Worm (Caenorhabditis elegans): ENCODE measurements around the gene zmp-2.

Gene zmp-2

DNA sequence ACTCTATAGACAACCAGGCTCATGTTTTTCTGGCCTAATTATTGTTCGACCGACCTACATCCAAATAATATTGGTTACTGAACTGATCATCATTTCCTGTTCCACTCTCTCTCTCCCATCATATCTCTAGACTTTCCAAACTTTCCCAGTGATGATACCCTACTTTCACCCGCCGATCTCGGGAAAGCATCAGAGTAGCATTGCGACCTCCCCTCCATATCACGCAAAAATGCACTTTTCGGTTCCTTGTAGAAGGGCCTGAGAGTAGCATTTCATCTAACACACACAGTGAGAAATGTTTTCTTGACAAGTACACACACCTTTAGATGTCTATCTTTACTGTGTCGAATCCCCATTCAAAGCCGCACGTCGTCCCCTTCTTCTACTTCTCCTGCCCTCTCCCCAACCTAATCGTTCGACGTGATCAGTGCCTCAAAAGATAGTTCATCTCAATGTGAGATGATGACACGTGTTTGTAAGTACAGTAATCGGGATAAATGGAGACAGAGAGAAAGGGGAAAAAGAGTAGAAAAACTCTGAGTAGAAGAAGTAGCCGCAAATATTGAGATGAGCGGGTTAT is 3.3 kb upstream of the zmp-2 start:
- TF ChIP-seq ztf-16 (tag; optimal IDR thresholded peaks at IDR 0.05) (no peak), ceh-19 (GFP tag; optimal IDR thresholded peaks at IDR 0.05) (no peak), npax-4 (tag; optimal IDR thresholded peaks at IDR 0.05) (no peak), ceh-6 (GFP tag; optimal IDR thresholded peaks at IDR 0.05) (no peak)

DNA sequence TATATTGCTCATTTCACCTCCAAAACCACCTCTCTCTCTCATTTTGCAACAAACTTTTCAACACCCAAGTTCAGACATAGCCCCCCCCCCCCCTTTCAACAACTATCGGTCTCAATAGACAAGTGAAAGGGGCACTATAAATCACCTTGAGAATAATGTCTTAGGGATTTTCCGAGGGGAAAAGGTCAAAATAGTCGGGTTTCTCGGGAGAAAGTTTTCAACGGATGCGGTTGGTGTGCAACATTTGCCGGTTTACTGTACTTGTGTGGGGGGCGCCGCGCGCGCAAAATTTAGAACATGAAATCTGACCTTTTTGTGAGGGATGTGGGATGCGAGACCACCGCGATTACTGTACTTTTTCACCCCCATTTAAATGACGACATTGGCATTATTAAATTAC is 1.6 kb upstream of the zmp-2 start:
- TF ChIP-seq elt-2 (tag; optimal IDR thresholded peaks at IDR 0.05) (no peak), eyg-1 (tag; optimal IDR thresholded peaks at IDR 0.05) (no peak), ceh-31 (tag; optimal IDR thresholded peaks at IDR 0.05) (no peak), lim-6 (tag; optimal IDR thresholded peaks at IDR 0.05) (no peak), K02D7.2 (tag; optimal IDR thresholded peaks at IDR 0.05) (no peak), zip-5 (tag; optimal IDR thresholded peaks at IDR 0.05) (no peak), F13H6.1 (tag; optimal IDR thresholded peaks at IDR 0.05) (no peak), pax-1 (tag; optimal IDR thresholded peaks at IDR 0.05) (no peak), ceh-9 (tag; optimal IDR thresholded peaks at IDR 0.05) (no peak), ahr-1 (tag; optimal IDR thresholded peaks at IDR 0.05) (no peak), K09A11.1 (tag; optimal IDR thresholded peaks at IDR 0.05; ENCODE audit: insufficient read depth) (no peak)

DNA sequence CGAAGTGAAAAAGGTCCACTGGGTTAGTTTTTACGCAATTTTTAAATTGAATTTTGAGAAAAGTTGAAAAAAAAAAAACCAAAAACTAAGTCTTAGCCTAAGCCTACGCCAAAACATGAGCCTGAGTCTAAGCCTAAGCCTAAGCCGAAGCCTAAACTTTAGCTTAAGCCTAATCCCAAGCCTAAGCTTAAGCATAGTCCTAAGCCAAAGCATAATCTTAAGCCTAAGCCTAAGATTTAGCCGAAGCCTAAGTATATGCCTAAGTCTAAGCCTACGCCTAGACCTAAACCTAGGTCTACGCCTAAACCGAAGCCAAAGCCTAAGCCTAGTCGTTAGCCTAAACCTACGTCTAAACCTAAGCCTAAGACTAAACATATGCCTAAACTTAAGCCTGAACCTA is 5.5 kb downstream of the zmp-2 start:
- TF ChIP-seq ama-1 (optimal IDR thresholded peaks at IDR 0.05) (no peak), dve-1 (tag; optimal IDR thresholded peaks at IDR 0.05) (peak; percentile 75), hlh-6 (tag; optimal IDR thresholded peaks at IDR 0.05) (no peak)

- TF ChIP-seq pros-1 (tag; optimal IDR thresholded peaks at IDR 0.05) (no peak), hlh-30 (tag; optimal IDR thresholded peaks at IDR 0.05; ENCODE audit: insufficient read depth) (no peak), dve-1 (tag; optimal IDR thresholded peaks at IDR 0.05) (peak; percentile 52)
These were observed 11.2 kb downstream of the zmp-2 start for ce11 chrIII:2647194-2647925.

DNA sequence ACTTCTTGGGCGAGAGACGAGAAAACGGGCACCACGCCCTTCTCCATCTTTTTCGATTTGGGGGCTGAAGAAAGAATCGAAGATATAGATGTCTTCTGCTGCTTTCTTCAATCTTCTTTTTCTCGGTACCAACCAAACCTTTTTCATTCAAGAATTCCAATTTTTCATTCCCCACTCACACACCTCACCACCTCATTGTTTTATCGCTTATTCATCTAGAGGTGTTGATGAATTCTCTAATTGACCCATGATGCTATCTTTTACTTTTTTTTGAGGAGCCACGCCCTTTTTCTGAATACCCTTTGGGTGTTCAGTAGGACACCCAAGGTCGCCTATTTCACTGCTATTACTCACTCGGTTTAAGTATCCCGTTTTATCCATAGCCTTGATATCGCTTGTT is 15.3 kb downstream of the zmp-2 start:
- no peak for TF ChIP-seq fkh-10 (GFP tag; optimal IDR thresholded peaks at IDR 0.05)
- TF ChIP-seq Y22D7AL.16 (tag; optimal IDR thresholded peaks at IDR 0.05): no peak
- TF ChIP-seq pax-1 (tag; optimal IDR thresholded peaks at IDR 0.05): no peak
- TF ChIP-seq pqm-1 (tag; optimal IDR thresholded peaks at IDR 0.05): no peak
- no peak for TF ChIP-seq ceh-48 (tag; optimal IDR thresholded peaks at IDR 0.05)
- no peak for TF ChIP-seq ets-4 (tag; optimal IDR thresholded peaks at IDR 0.05)
- no peak for TF ChIP-seq ceh-30 (tag; optimal IDR thresholded peaks at IDR 0.05)
- no peak for TF ChIP-seq ceh-6 (GFP tag; optimal IDR thresholded peaks at IDR 0.05)
- TF ChIP-seq unc-42 (tag; optimal IDR thresholded peaks at IDR 0.05): no peak

DNA sequence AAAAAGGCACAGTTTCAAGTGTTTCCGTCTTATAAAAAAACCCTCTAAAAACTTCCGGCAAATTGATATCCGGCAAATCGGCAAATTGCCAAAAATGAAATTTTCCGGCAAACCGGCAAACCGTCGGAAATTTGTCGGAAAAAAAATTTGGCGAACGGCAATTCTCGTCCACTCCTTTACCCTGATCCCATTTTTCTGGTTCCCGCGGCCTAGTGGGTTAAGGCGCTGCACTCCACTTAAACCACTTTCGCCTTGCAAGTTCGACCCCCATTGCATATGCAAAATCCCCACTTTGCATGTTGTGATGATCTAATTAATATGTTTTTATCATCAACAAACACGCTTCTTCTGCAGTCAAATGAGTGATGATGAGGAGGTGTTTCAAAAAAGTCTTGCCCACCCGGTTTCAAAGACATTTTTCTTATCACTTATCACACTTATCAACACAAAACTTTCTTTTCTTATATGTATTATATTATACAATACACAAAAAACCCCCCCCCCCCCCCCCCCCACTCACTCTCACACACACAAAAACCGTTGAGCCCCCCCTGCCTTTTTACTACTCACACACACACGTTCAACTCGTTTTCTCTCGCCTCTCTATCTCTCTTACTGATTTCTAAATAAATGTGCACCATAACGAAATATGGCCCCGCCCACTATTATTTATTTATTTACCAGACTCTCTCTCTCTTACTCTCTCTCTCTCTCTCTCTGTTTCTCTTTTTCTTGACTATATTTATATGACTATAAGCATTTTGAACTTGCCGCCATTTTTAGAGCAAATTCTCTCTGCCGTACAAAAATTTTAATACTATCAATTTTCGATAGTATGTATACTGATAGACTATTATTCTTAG is 16.8 kb downstream of the zmp-2 start:
- no peak for TF ChIP-seq ttx-3 (tag; optimal IDR thresholded peaks at IDR 0.05)
- peak; percentile 86 for TF ChIP-seq elt-2 (tag; optimal IDR thresholded peaks at IDR 0.05)

DNA sequence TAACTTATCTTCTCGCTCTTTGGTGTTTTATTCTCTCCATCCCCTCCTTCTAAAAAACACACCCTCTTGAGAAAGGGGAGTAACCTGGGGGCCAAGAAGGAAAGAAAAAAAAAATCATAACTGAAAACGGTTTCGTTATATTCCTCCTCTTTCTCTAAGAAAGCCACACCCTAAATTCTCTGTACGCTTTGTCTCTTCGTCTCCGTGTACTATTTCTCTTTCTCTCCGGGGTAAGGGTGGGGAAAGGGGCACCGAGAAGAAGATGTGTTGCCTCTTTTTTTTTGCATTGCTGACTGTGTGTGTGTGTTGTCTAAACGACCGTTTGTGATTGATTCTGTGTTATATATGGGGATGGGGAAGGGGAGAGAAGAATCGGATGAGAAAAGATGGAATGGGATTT is 20.0 kb downstream of the zmp-2 start:
- TF ChIP-seq fkh-6 (tag; optimal IDR thresholded peaks at IDR 0.05): no peak
- TF ChIP-seq sox-4 (tag; optimal IDR thresholded peaks at IDR 0.05): no peak
- TF ChIP-seq fax-1 (tag; optimal IDR thresholded peaks at IDR 0.05): no peak
- TF ChIP-seq C38D4.7 (GFP tag; optimal IDR thresholded peaks at IDR 0.05): no peak
- TF ChIP-seq ceh-30 (tag; optimal IDR thresholded peaks at IDR 0.05): no peak
- no peak for TF ChIP-seq ceh-22 (tag; optimal IDR thresholded peaks at IDR 0.05)
- no peak for TF ChIP-seq hlh-6 (tag; optimal IDR thresholded peaks at IDR 0.05)
